Fruit fly (Drosophila melanogaster): Measurements from ENCODE around the gene Ir7e.

Ir7e gene

DNA sequence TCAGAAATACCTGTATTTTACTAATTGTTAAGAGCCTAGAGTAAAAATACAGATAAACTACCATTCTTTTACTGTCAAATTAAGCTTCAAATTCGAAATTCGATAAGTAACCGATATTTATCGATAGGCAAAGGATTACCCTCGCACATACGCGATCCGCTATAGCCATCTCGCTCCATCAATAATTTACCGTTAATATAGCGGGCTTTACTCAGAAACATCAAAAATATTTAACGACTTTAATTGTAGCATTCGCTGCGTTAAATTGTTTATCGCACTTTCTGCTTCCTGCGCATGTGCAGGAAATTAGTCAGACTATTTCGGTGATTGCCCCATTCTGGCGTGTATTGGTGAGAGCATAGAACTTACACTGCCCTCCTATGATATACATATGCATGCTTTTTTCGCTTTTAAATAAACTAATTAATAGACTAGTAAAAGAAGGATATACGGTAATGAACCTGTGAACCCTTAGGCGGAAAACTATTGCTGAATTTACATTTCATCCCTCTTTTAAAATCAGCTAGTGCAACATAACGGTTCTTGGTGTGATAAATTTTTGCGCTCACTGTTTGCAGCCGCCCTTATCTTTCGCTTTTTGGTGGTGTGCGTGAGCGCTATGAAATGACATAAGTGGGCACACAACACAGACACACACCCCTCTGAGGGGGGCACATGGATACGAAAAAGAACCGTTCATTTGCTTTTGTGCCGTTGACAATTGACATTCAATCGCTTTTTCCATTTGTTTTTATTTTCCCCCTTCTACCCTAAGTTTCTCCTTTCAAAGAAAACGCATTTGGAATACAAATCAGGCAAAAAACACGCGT is 27.0 kb upstream of the Ir7e start, which contains the start of the genes dpr14 and spidey (continued):
- peak; percentile 85 for TF ChIP-seq CG6683 (GFP tag; optimal IDR thresholded peaks at IDR 0.05)
- no peak for TF ChIP-seq stwl (tag; optimal IDR thresholded peaks at IDR 0.05)
- TF ChIP-seq CG17912 (GFP tag; optimal IDR thresholded peaks at IDR 0.05) = peak; percentile 49
- TF ChIP-seq Deaf1 (tag; optimal IDR thresholded peaks at IDR 0.05) = peak; percentile 69
- peak; percentile 92 for TF ChIP-seq sob (GFP tag; IDR thresholded peaks at IDR 0.05)
- peak; percentile 76 for TF ChIP-seq CG9437 (GFP tag; optimal IDR thresholded peaks at IDR 0.05)
- peak; percentile 37 for TF ChIP-seq fd102C (GFP tag; optimal IDR thresholded peaks at IDR 0.05)
- TF ChIP-seq HLH3B (GFP tag; IDR thresholded peaks at IDR 0.05) = peak; percentile 89
- TF ChIP-seq CG17802 (tag; optimal IDR thresholded peaks at IDR 0.05) = peak; percentile 66
- peak; percentile 71 for TF ChIP-seq kay (GFP tag; optimal IDR thresholded peaks at IDR 0.05)
- TF ChIP-seq HmgD (GFP tag; optimal IDR thresholded peaks at IDR 0.05) = peak; percentile 52
- TF ChIP-seq CG16813 (GFP tag; IDR thresholded peaks at IDR 0.05; ENCODE audit: partially characterized antibody) = peak; percentile 51; the same call in 1 of the 3 replicates
- no peak for TF ChIP-seq pan (optimal IDR thresholded peaks at IDR 0.05)
- peak in 1 of 2 experiments; percentile 90 for TF ChIP-seq pan (GFP tag; optimal IDR thresholded peaks at IDR 0.05 in 1 of 2, IDR thresholded peaks at IDR 0.05 in 1 of 2)
- peak; percentile 86 for TF ChIP-seq Oaz (GFP tag; IDR thresholded peaks at IDR 0.05)
- TF ChIP-seq disco-r (GFP tag; optimal IDR thresholded peaks at IDR 0.05) = peak; percentile 71
- peak; percentile 79 for TF ChIP-seq CG6272 (GFP tag; IDR thresholded peaks at IDR 0.05)
- peak; percentile 86 for TF ChIP-seq CG13775 (GFP tag; optimal IDR thresholded peaks at IDR 0.05)
- no peak; the same call in 1 of the 2 replicates for TF ChIP-seq CG10321 (GFP tag; IDR thresholded peaks at IDR 0.05)
- peak; percentile 62 for TF ChIP-seq Gsc (GFP tag; IDR thresholded peaks at IDR 0.05)
- peak; percentile 89 for TF ChIP-seq CG17385 (GFP tag; optimal IDR thresholded peaks at IDR 0.05)
- TF ChIP-seq eve (GFP tag; optimal IDR thresholded peaks at IDR 0.05) = no peak
- TF ChIP-seq CG11456 (GFP tag; IDR thresholded peaks at IDR 0.05) = peak; percentile 90
- peak in 1 of 2 experiments; percentile 36 for TF ChIP-seq crp (GFP tag; optimal IDR thresholded peaks at IDR 0.05)
- TF ChIP-seq CG10565 (GFP tag; optimal IDR thresholded peaks at IDR 0.05) = peak; percentile 31
- TF ChIP-seq jumu (GFP tag; optimal IDR thresholded peaks at IDR 0.05) = peak; percentile 81
- TF ChIP-seq CG12299 (tag; optimal IDR thresholded peaks at IDR 0.05) = peak; percentile 88
- 0 out of 2 replicates have a peak, but pooled peaks have one; percentile 32 for TF ChIP-seq CG13287 (GFP tag; IDR thresholded peaks at IDR 0.05; ENCODE audit: partially characterized antibody)
- peak; percentile 78 for TF ChIP-seq Abd-B (GFP tag; optimal IDR thresholded peaks at IDR 0.05)
- peak; percentile 75 for TF ChIP-seq Myb (GFP tag; optimal IDR thresholded peaks at IDR 0.05)
- peak; percentile 86 for TF ChIP-seq phol (tag; optimal IDR thresholded peaks at IDR 0.05)
- peak; percentile 89 for TF ChIP-seq D19A (tag; optimal IDR thresholded peaks at IDR 0.05)
- TF ChIP-seq CG8089 (GFP tag; optimal IDR thresholded peaks at IDR 0.05) = peak; percentile 75
- TF ChIP-seq Doc2 (GFP tag; IDR thresholded peaks at IDR 0.05) = no peak; the same call in 1 of the 2 replicates
- peak; percentile 69; the same call in 1 of the 2 replicates for TF ChIP-seq Nf-YA (GFP tag; IDR thresholded peaks at IDR 0.05)
- 0 out of 2 replicates have a peak, but pooled peaks have one; percentile 21 for TF ChIP-seq inv (GFP tag; IDR thresholded peaks at IDR 0.05; ENCODE audit: partially characterized antibody)
- peak; percentile 64; the same call in 1 of the 2 replicates for TF ChIP-seq sim (GFP tag; IDR thresholded peaks at IDR 0.05)
- peak; percentile 84 for TF ChIP-seq CG12155 (GFP tag; optimal IDR thresholded peaks at IDR 0.05)
- peak; percentile 92 for TF ChIP-seq CG12659 (GFP tag; optimal IDR thresholded peaks at IDR 0.05)
- TF ChIP-seq Optix (GFP tag; IDR thresholded peaks at IDR 0.05) = peak; percentile 89
- peak; percentile 77 for TF ChIP-seq ERR (GFP tag; optimal IDR thresholded peaks at IDR 0.05)
- TF ChIP-seq ftz-f1 (GFP tag; optimal IDR thresholded peaks at IDR 0.05) = peak; percentile 28
- peak; percentile 73 for TF ChIP-seq CG9876 (GFP tag; optimal IDR thresholded peaks at IDR 0.05)
- no peak for TF ChIP-seq hb (GFP tag; IDR thresholded peaks at IDR 0.05; ENCODE audit: partially characterized antibody)
- no peak for TF ChIP-seq hbn (GFP tag; IDR thresholded peaks at IDR 0.05; ENCODE audit: partially characterized antibody)
- peak; percentile 79; the same call in 2 of the 3 replicates for TF ChIP-seq CG11560 (tag; IDR thresholded peaks at IDR 0.05)
- TF ChIP-seq Mrtf (GFP tag; IDR thresholded peaks at IDR 0.05) = peak; percentile 86
- peak; percentile 84 for TF ChIP-seq CG9609 (GFP tag; optimal IDR thresholded peaks at IDR 0.05)
